Fruit fly (Drosophila melanogaster) whole organism: ENCODE results near the gene CG31106.

Experiments
- CG8478 ChIP-seq: fragments of >200 bp; optimal IDR thresholded peaks from 2 replicates; lab custom pipeline; 2018; ENCODE audit warnings: inconsistent platforms
- Dll ChIP-seq: fragments of >200 bp; optimal IDR thresholded peaks from 2 replicates; lab custom pipeline; 2017
- EcR ChIP-seq, 2 experiments: fragments of >200 bp; optimal IDR thresholded peaks; 2 replicates each; lab custom pipeline; 2017; ENCODE audit warnings: missing biosample characterization in 2 of 2, missing genetic modification characterization in 2 of 2, missing genetic modification reagents in 2 of 2
- pan ChIP-seq: fragments of >200 bp; optimal IDR thresholded peaks from 2 replicates; lab custom pipeline; 2017
- psq ChIP-seq: fragments of >200 bp; optimal IDR thresholded peaks from 2 replicates; lab custom pipeline; 2017
- usp ChIP-seq: fragments of >200 bp; optimal IDR thresholded peaks from 2 replicates; lab custom pipeline; 2017; ENCODE audit warnings: missing biosample characterization, missing genetic modification characterization, mixed read lengths

CG31106 gene

dm6 chr3R:25241507-25242070 is 25.5 kb downstream of the CG31106 start, which contains the start of gene CG11854:
Gene CG11854 (plus strand): TSS chr3R:25242020.
- TF ChIP-seq Dll (lab: Kevin White, UChicago) = no peak
- no peak for TF ChIP-seq usp (GFP tag; lab: Kevin White, UChicago)
- no peak for TF ChIP-seq EcR (GFP tag; optimal IDR thresholded peaks at IDR 0.05; lab: Kevin White, UChicago)
- TF ChIP-seq pan (lab: Kevin White, UChicago) = no peak
- TF ChIP-seq psq (lab: Kevin White, UChicago) = no peak
- no peak for TF ChIP-seq CG8478 (lab: Kevin White, UChicago)

dm6 chr3R:25245052-25245813 is 29.1 kb downstream of the CG31106 start, which contains the start of gene bam:
Gene bam (minus strand): TSS chr3R:25245109.
- TF ChIP-seq CG8478 (lab: Kevin White, UChicago) = no peak
- TF ChIP-seq pan (lab: Kevin White, UChicago) = no peak
- no peak for TF ChIP-seq EcR (GFP tag; optimal IDR thresholded peaks at IDR 0.05; lab: Kevin White, UChicago)
- TF ChIP-seq psq (lab: Kevin White, UChicago) = no peak
- TF ChIP-seq usp (GFP tag; lab: Kevin White, UChicago) = no peak
- TF ChIP-seq Dll (lab: Kevin White, UChicago) = no peak

dm6 chr3R:25247379-25247869 is 31.3 kb downstream of the CG31106 start, which contains the start of the genes RpS27 and Nup37:
Gene RpS27 (minus strand): TSS chr3R:25247514.
Gene Nup37 (plus strand): TSS chr3R:25247658.
- no peak for TF ChIP-seq CG8478 (lab: Kevin White, UChicago)
- TF ChIP-seq psq (lab: Kevin White, UChicago) = no peak
- no peak for TF ChIP-seq EcR (GFP tag; optimal IDR thresholded peaks at IDR 0.05; lab: Kevin White, UChicago)
- TF ChIP-seq pan (lab: Kevin White, UChicago) = no peak
- TF ChIP-seq usp (GFP tag; lab: Kevin White, UChicago) = no peak
- no peak for TF ChIP-seq Dll (lab: Kevin White, UChicago)

- TF ChIP-seq pan (lab: Kevin White, UChicago) (no peak), CG8478 (lab: Kevin White, UChicago) (no peak), usp (GFP tag; lab: Kevin White, UChicago) (no peak), EcR (GFP tag; optimal IDR thresholded peaks at IDR 0.05; lab: Kevin White, UChicago) (no peak)
These were observed 33.3 kb downstream of the CG31106 start, which contains the start of gene Nup358 for dm6 chr3R:25249145-25250141. Gene Nup358 (plus strand): TSS chr3R:25249348.

- no peak for TF ChIP-seq CG8478 (lab: Kevin White, UChicago)
- no peak for TF ChIP-seq usp (GFP tag; lab: Kevin White, UChicago)
- TF ChIP-seq psq (lab: Kevin White, UChicago) = no peak
- TF ChIP-seq pan (lab: Kevin White, UChicago) = no peak
- no peak for TF ChIP-seq EcR (GFP tag; optimal IDR thresholded peaks at IDR 0.05; lab: Kevin White, UChicago)
- TF ChIP-seq Dll (lab: Kevin White, UChicago) = no peak
These were observed 42.6 kb downstream of the CG31106 start, which contains the start of gene CG11857 for dm6 chr3R:25258628-25259240. Gene CG11857 (plus strand): TSS chr3R:25258898.

- TF ChIP-seq psq (lab: Kevin White, UChicago) = no peak
- TF ChIP-seq CG8478 (lab: Kevin White, UChicago) = no peak
These were observed 44.6 kb downstream of the CG31106 start for dm6 chr3R:25260670-25261069.

dm6 chr3R:25262322-25262761 is 46.2 kb downstream of the CG31106 start, which contains the start of the genes Kdsr and CG11858:
Gene Kdsr (minus strand): TSS chr3R:25262498.
Gene CG11858 (plus strand): TSS chr3R:25262741.
- TF ChIP-seq pan (lab: Kevin White, UChicago) (no peak), EcR (GFP tag; optimal IDR thresholded peaks at IDR 0.05; lab: Kevin White, UChicago) (no peak), Dll (lab: Kevin White, UChicago) (no peak), CG8478 (lab: Kevin White, UChicago) (no peak)

dm6 chr3R:25265589-25266201 is 49.6 kb downstream of the CG31106 start, which contains the start of the genes GlnRS and RIOK2:
Gene GlnRS (minus strand): TSS chr3R:25265721.
Gene RIOK2 (plus strand): TSS chr3R:25265844.
- TF ChIP-seq EcR (GFP tag; optimal IDR thresholded peaks at IDR 0.05; lab: Kevin White, UChicago) (no peak), Dll (lab: Kevin White, UChicago) (no peak), usp (GFP tag; lab: Kevin White, UChicago) (no peak), psq (lab: Kevin White, UChicago) (no peak), CG8478 (lab: Kevin White, UChicago) (no peak), pan (lab: Kevin White, UChicago) (no peak)

- no peak for TF ChIP-seq usp (GFP tag; lab: Kevin White, UChicago)
- TF ChIP-seq CG8478 (lab: Kevin White, UChicago) = no peak
- TF ChIP-seq pan (lab: Kevin White, UChicago) = no peak
- no peak for TF ChIP-seq psq (lab: Kevin White, UChicago)
- TF ChIP-seq Dll (lab: Kevin White, UChicago) = no peak
- TF ChIP-seq EcR (GFP tag; optimal IDR thresholded peaks at IDR 0.05; lab: Kevin White, UChicago) = no peak
These were observed 50.7 kb downstream of the CG31106 start for dm6 chr3R:25266751-25267150.
